Fruit fly (Drosophila melanogaster) whole organism, wandering third instar larva: ENCODE data around the gene Hecw.

Experiments used
- Abd-B ChIP-seq: fragments of >200 bp; optimal IDR thresholded peaks from 2 replicates; lab custom pipeline; 2017; ENCODE audit warnings: missing biosample characterization, missing genetic modification characterization
- CrebA ChIP-seq: fragments of 200-800 bp; sonication (Bioruptor generic); optimal IDR thresholded peaks from 2 replicates; lab custom pipeline; 2016; ENCODE audit warnings: missing biosample characterization, mild to moderate bottlenecking, missing genetic modification characterization, borderline replicate concordance
- Hnf4 ChIP-seq: fragments of 200-800 bp; sonication (Bioruptor generic); optimal IDR thresholded peaks from 2 replicates; lab custom pipeline; 2016; ENCODE audit warnings: missing biosample characterization, mild to moderate bottlenecking, missing genetic modification characterization
- Mio ChIP-seq: sonication (Bioruptor generic); optimal IDR thresholded peaks from 2 replicates; lab custom pipeline; 2016; ENCODE audit warnings: missing biosample characterization, missing genetic modification characterization
- OdsH ChIP-seq: fragments of 200-800 bp; sonication (Bioruptor generic); optimal IDR thresholded peaks from 2 replicates; lab custom pipeline; 2016; ENCODE audit warnings: missing biosample characterization, mild to moderate bottlenecking, missing genetic modification characterization
- Sp1 ChIP-seq: fragments of 200-800 bp; sonication (Bioruptor generic); optimal IDR thresholded peaks from 3 replicates; lab custom pipeline; 2019; ENCODE audit warnings: missing biosample characterization, mild to moderate bottlenecking, missing genetic modification characterization, moderate library complexity
- br ChIP-seq: fragments of 200-800 bp; sonication (Bioruptor generic); optimal IDR thresholded peaks from 2 replicates; lab custom pipeline; 2016; ENCODE audit warnings: missing biosample characterization, missing genetic modification characterization
- dmrt93B ChIP-seq: fragments of 200-800 bp; sonication (Bioruptor generic); optimal IDR thresholded peaks from 2 replicates; lab custom pipeline; 2018; ENCODE audit warnings: missing biosample characterization, mild to moderate bottlenecking, missing genetic modification characterization
- h ChIP-seq: fragments of 200-800 bp; sonication (Bioruptor generic); optimal IDR thresholded peaks from 3 replicates; lab custom pipeline; 2016; ENCODE audit warnings: missing biosample characterization, mild to moderate bottlenecking, missing genetic modification characterization
- psq ChIP-seq: fragments of 200-800 bp; sonication (Bioruptor generic); optimal IDR thresholded peaks from 3 replicates; lab custom pipeline; 2017; ENCODE audit warnings: missing biosample characterization, mild to moderate bottlenecking, missing genetic modification characterization, moderate library complexity
- rgr ChIP-seq: fragments of 200-800 bp; sonication (Bioruptor generic); optimal IDR thresholded peaks from 3 replicates; lab custom pipeline; 2016; ENCODE audit warnings: missing biosample characterization, mild to moderate bottlenecking, missing genetic modification characterization
- usp ChIP-seq: fragments of >200 bp; optimal IDR thresholded peaks from 2 replicates; lab custom pipeline; 2017; ENCODE audit warnings: missing biosample characterization, missing genetic modification characterization
- woc ChIP-seq: sonication (Bioruptor generic); optimal IDR thresholded peaks from 2 replicates; lab custom pipeline; 2016; ENCODE audit warnings: missing biosample characterization, mild to moderate bottlenecking, missing genetic modification characterization

dm6 chrX:9599158-9600082 lies 9.3 kb upstream of the Hecw start:
- TF ChIP-seq CrebA (GFP tag; lab: Kevin White, UChicago) (no peak), usp (no peak), rgr (GFP tag; lab: Kevin White, UChicago) (no peak), woc (GFP tag; lab: Kevin White, UChicago) (no peak), br (GFP tag; lab: Kevin White, UChicago) (no peak), psq (GFP tag; lab: Kevin White, UChicago) (no peak), OdsH (no peak), Hnf4 (GFP tag; lab: Kevin White, UChicago) (no peak), Abd-B (GFP tag; lab: Kevin White, UChicago) (no peak), h (GFP tag; lab: Kevin White, UChicago) (peak; percentile 28), dmrt93B (GFP tag; lab: Kevin White, UChicago) (no peak), Sp1 (GFP tag; lab: Kevin White, UChicago) (no peak), Mio (GFP tag; lab: Kevin White, UChicago) (no peak)
